Fruit fly (Drosophila melanogaster) whole organism, adult: Measurements from ENCODE around the gene CG31937.

ENCODE experiments used
- CG1620 ChIP-seq: fragments of 200-800 bp; sonication (Bioruptor generic); optimal IDR thresholded peaks from 2 replicates; lab custom pipeline; 2016; ENCODE audit warnings: missing biosample characterization, missing genetic modification characterization
- CG33017 ChIP-seq: fragments of 200-800 bp; sonication (Bioruptor generic); optimal IDR thresholded peaks from 2 replicates; lab custom pipeline; 2018; ENCODE audit warnings: missing biosample characterization, mild to moderate bottlenecking, missing genetic modification characterization, moderate library complexity
- Hr96 ChIP-seq: fragments of 200-800 bp; sonication (Bioruptor generic); optimal IDR thresholded peaks from 2 replicates; lab custom pipeline; 2016; ENCODE audit warnings: missing biosample characterization, missing genetic modification characterization
- bab1 ChIP-seq: fragments of 200-800 bp; sonication (Bioruptor generic); optimal IDR thresholded peaks from 3 replicates; lab custom pipeline; 2019; ENCODE audit warnings: missing biosample characterization, mild to moderate bottlenecking, missing genetic modification characterization, moderate library complexity
- kay ChIP-seq: fragments of 200-800 bp; sonication (Bioruptor generic); peaks from one replicate; lab custom pipeline; 2016; ENCODE audit warnings: missing biosample characterization, missing genetic modification characterization, borderline replicate concordance
- pad ChIP-seq: fragments of 200-800 bp; sonication (Bioruptor generic); optimal IDR thresholded peaks from 3 replicates; lab custom pipeline; 2017; ENCODE audit warnings: missing biosample characterization, missing genetic modification characterization, mild to moderate bottlenecking, moderate library complexity, missing genetic modification reagents
- toe ChIP-seq: fragments of 200-800 bp; sonication (Bioruptor generic); optimal IDR thresholded peaks from 2 replicates; lab custom pipeline; 2016; ENCODE audit warnings: missing biosample characterization, missing genetic modification characterization

DNA sequence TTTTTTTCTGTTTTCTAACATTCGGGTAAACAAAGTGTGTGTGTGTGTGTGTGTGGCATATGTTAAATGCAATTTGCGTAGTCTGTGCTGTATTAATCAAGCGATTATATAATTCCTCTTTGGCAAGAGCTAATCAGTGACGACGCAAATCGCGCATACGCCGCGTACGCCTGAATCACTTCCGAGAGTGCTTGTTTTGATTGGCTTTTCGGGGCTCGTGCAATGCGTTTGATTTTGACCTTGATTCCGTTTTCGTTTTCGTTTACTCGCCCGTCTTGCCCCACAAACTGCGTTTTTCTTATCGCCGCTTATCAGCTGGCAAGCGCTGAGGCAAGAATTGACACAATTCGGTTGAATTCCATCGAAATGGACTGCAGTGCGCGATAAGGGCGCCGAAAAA is 36.8 kb upstream of the CG31937 start:
- TF ChIP-seq Hr96 (GFP tag; lab: Kevin White, UChicago) (no peak), CG1620 (GFP tag; lab: Kevin White, UChicago) (no peak), bab1 (GFP tag; lab: Kevin White, UChicago) (no peak), toe (GFP tag; lab: Kevin White, UChicago) (no peak), kay (no peak), pad (GFP tag; lab: Kevin White, UChicago) (no peak), CG33017 (tag; lab: Kevin White, UChicago) (no peak)
